Worm (Caenorhabditis elegans): ENCODE results near the gene srsx-27.

DNA sequence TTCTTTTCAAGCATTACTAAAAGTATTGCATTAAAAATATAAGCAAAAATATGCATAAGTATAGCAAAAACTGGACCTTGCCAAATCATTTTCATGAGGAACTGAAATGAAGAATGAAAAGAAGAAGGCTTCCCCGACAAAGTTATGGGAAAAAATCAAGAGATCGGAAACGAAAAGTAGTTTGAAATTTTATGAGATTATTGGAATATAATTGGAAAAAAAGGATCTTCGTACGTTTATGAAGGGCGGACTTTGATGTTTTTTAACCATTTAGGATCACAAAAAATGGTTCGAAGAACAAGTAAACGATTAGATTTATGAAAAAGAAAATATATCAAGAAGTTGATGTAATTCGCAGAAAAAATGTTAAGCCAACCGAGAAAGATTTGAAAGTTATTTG is 28.9 kb upstream of the srsx-27 start, which contains the start of gene srxa-18:
- TF ChIP-seq tab-1 (GFP tag; IDR thresholded peaks at IDR 0.05) (no peak), cog-1 (tag; optimal IDR thresholded peaks at IDR 0.05) (no peak), klf-2 (GFP tag; conservative IDR thresholded peaks at IDR 0.05) (no peak)
